Worm (Caenorhabditis elegans) whole organism, L3 larva: ENCODE measurements around the gene dct-15.

ENCODE experiments used
- aly-2 ChIP-seq: fragments of 150-350 bp; optimal IDR thresholded peaks from 2 replicates; lab custom pipeline; 2014; ENCODE audit warnings: missing biosample characterization, missing genetic modification characterization
- jun-1 ChIP-seq: fragments of 150-350 bp; optimal IDR thresholded peaks from 2 replicates; lab custom pipeline; 2014; ENCODE audit warnings: missing biosample characterization, missing genetic modification reagents, missing genetic modification characterization
- mdl-1 ChIP-seq: fragments of 150-350 bp; optimal IDR thresholded peaks from 2 replicates; lab custom pipeline; 2014; ENCODE audit warnings: missing biosample characterization, missing genetic modification characterization

- TF ChIP-seq aly-2 (tag; lab: Kevin White, UChicago) (no peak), jun-1 (tag; lab: Kevin White, UChicago) (no peak), mdl-1 (tag; lab: Kevin White, UChicago) (no peak)
Observed at ce11 chrIV:9797304-9798003, 13.1 kb downstream of the dct-15 start, which contains the start of gene T13F2.2.
